Worm (Caenorhabditis elegans): ENCODE data around the gene F44E2.6.

ce11 chrIII:8818599-8818998 is 26.4 kb downstream of the F44E2.6 start, which contains the start of gene pat-2:
- no peak for TF ChIP-seq him-1 (tag; optimal IDR thresholded peaks at IDR 0.05)
- TF ChIP-seq dao-5 (tag; optimal IDR thresholded peaks at IDR 0.05) = no peak
- TF ChIP-seq W03F9.2 (tag; optimal IDR thresholded peaks at IDR 0.05) = no peak

Data from whole organism, L4/young adult.